Worm (Caenorhabditis elegans) whole organism, young adult: ENCODE measurements around the gene B0563.8.

Experiments used
- F37B4.10 ChIP-seq: fragments of 200-800 bp; sonication (Bioruptor generic); IDR thresholded peaks from 2 replicates; pipeline ENCODE4 v1.3.6; 2022; ENCODE audit warnings: missing genetic modification characterization, missing compliant biosample characterization
- Y53G8AR.9 ChIP-seq: fragments of 200-800 bp; sonication (Bioruptor generic); conservative IDR thresholded peaks from 2 replicates; pipeline ENCODE4 v1.3.6; 2022; ENCODE audit warnings: missing genetic modification reagents, missing genetic modification characterization, missing compliant biosample characterization
- Y79H2A.3 ChIP-seq: fragments of 200-800 bp; sonication (Bioruptor generic); conservative IDR thresholded peaks from 2 replicates; pipeline ENCODE4 v1.3.6; 2022; ENCODE audit warnings: missing genetic modification reagents, missing genetic modification characterization, missing compliant biosample characterization
- attf-5 ChIP-seq: fragments of 200-800 bp; sonication (Bioruptor generic); optimal IDR thresholded peaks from 2 replicates; lab custom pipeline; 2018; ENCODE audit warnings: mild to moderate bottlenecking, missing genetic modification characterization, missing compliant biosample characterization
- ceh-91 ChIP-seq: fragments of 200-800 bp; sonication (Bioruptor generic); IDR thresholded peaks from 2 replicates; pipeline ENCODE4 v1.3.6; 2022; ENCODE audit warnings: missing genetic modification reagents, missing genetic modification characterization, missing compliant biosample characterization
- die-1 ChIP-seq: sonication (generic microtip); optimal IDR thresholded peaks from 2 replicates; lab custom pipeline; 2016; ENCODE audit warnings: missing genotype, mild to moderate bottlenecking, missing genetic modification characterization, missing compliant biosample characterization
- madf-10 ChIP-seq: sonication (generic microtip); optimal IDR thresholded peaks from 2 replicates; lab custom pipeline; 2016; ENCODE audit warnings: mild to moderate bottlenecking, missing genetic modification characterization, missing compliant biosample characterization
- madf-8 ChIP-seq: fragments of 200-800 bp; sonication (Bioruptor generic); conservative IDR thresholded peaks from 2 replicates; pipeline ENCODE4 v1.3.6; 2022; ENCODE audit warnings: missing genetic modification reagents, missing genetic modification characterization, missing compliant biosample characterization
- pbrm-1 ChIP-seq: fragments of 200-800 bp; sonication (Bioruptor generic); IDR thresholded peaks from 2 replicates; pipeline ENCODE4 v1.3.6; 2022; ENCODE audit warnings: missing genetic modification reagents, missing genetic modification characterization, missing compliant biosample characterization
- sea-2 ChIP-seq: fragments of 200-800 bp; sonication (Bioruptor generic); IDR thresholded peaks from 2 replicates; pipeline ENCODE4 v1.3.6; 2022; ENCODE audit warnings: missing genetic modification characterization, missing compliant biosample characterization
- tbx-9 ChIP-seq: sonication (generic microtip); optimal IDR thresholded peaks from 2 replicates; lab custom pipeline; 2016; ENCODE audit warnings: borderline replicate concordance, missing genetic modification characterization, inconsistent platforms, missing compliant biosample characterization
- unc-130 ChIP-seq: sonication (generic microtip); optimal IDR thresholded peaks from 2 replicates; lab custom pipeline; 2016; ENCODE audit warnings: missing genetic modification reagents, missing genetic modification characterization, missing compliant biosample characterization
- ztf-26 ChIP-seq: sonication (generic microtip); optimal IDR thresholded peaks from 2 replicates; lab custom pipeline; 2017; ENCODE audit warnings: missing genetic modification characterization, missing compliant biosample characterization

Gene B0563.8

DNA sequence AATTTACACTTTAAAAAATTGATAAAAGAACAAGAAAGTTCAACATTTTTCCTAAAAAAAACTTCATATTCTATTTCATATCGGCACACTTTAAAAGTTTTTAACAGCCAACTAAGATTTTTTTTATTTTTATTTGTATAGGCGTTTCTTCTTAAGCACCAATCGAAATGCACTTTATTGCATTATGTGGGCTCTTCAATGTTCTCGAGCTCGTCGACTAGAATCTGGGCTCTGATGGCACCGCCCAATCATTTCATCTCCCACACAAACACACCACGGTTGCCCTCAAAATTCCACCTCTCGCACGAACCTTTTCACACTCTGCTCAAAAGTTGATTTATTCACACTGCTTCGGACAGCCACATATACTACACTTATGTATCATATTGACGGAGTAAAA lies 36.9 kb downstream of the B0563.8 start, which contains the start of gene B0563.6:
B0563.6 (plus strand) TSS at position 301 of the 400 bp plus-strand sequence.
- TF ChIP-seq F37B4.10 (GFP tag; lab: Robert Waterston, UW) (no peak), madf-8 (GFP tag; lab: Robert Waterston, UW) (no peak), sea-2 (GFP tag; lab: Robert Waterston, UW) (no peak), pbrm-1 (GFP tag; lab: Robert Waterston, UW) (no peak), attf-5 (no peak), tbx-9 (tag; lab: Kevin White, UChicago) (no peak), die-1 (tag; lab: Kevin White, UChicago) (no peak), Y53G8AR.9 (no peak), unc-130 (no peak), ceh-91 (GFP tag; lab: Robert Waterston, UW) (no peak), ztf-26 (tag; lab: Kevin White, UChicago) (no peak), madf-10 (tag; lab: Kevin White, UChicago) (no peak), Y79H2A.3 (GFP tag; lab: Robert Waterston, UW) (no peak)
